Worm (Caenorhabditis elegans) whole organism, young adult: ENCODE results near the gene sprr-1.

Experiments used
- B0261.1 ChIP-seq: sonication (generic microtip); optimal IDR thresholded peaks from 2 replicates; lab custom pipeline; 2016; ENCODE audit warnings: mild to moderate bottlenecking, missing genetic modification characterization, moderate library complexity, missing compliant biosample characterization
- F22D6.2 ChIP-seq: sonication (generic microtip); optimal IDR thresholded peaks from 2 replicates; lab custom pipeline; 2016; ENCODE audit warnings: mild to moderate bottlenecking, missing genetic modification characterization, missing compliant biosample characterization
- akir-1 ChIP-seq: fragments of 200-800 bp; sonication (Bioruptor generic); optimal IDR thresholded peaks from 2 replicates; lab custom pipeline; 2018; ENCODE audit warnings: mild to moderate bottlenecking, missing genetic modification characterization, moderate library complexity, missing compliant biosample characterization
- athp-1 ChIP-seq: sonication (generic microtip); optimal IDR thresholded peaks from 2 replicates; lab custom pipeline; 2017; ENCODE audit warnings: mild to moderate bottlenecking, missing genetic modification characterization, missing compliant biosample characterization
- attf-3 ChIP-seq: fragments of 200-800 bp; sonication (Bioruptor generic); conservative IDR thresholded peaks from 2 replicates; pipeline ENCODE4 v1.3.6; 2022; ENCODE audit warnings: missing genetic modification reagents, missing genetic modification characterization, missing compliant biosample characterization
- attf-5 ChIP-seq: fragments of 200-800 bp; sonication (Bioruptor generic); optimal IDR thresholded peaks from 2 replicates; lab custom pipeline; 2018; ENCODE audit warnings: mild to moderate bottlenecking, missing genetic modification characterization, missing compliant biosample characterization
- bed-1 ChIP-seq: fragments of 200-800 bp; sonication (Bioruptor generic); IDR thresholded peaks from 2 replicates; pipeline ENCODE4 v1.3.6; 2022; ENCODE audit warnings: missing genetic modification reagents, missing genetic modification characterization, missing compliant biosample characterization
- ceh-100 ChIP-seq: fragments of 200-800 bp; sonication (Bioruptor generic); IDR thresholded peaks from 2 replicates; pipeline ENCODE4 v1.3.6; 2022; ENCODE audit warnings: missing genetic modification reagents, missing genetic modification characterization, missing compliant biosample characterization
- ceh-58 ChIP-seq: fragments of 200-800 bp; sonication (Bioruptor generic); IDR thresholded peaks from 2 replicates; pipeline ENCODE4 v1.3.6; 2022; ENCODE audit warnings: missing genetic modification characterization, missing compliant biosample characterization
- ceh-79 ChIP-seq: sonication (generic microtip); optimal IDR thresholded peaks from 2 replicates; lab custom pipeline; 2017; ENCODE audit warnings: mild to moderate bottlenecking, missing genetic modification characterization, missing compliant biosample characterization
- ceh-91 ChIP-seq: fragments of 200-800 bp; sonication (Bioruptor generic); IDR thresholded peaks from 2 replicates; pipeline ENCODE4 v1.3.6; 2022; ENCODE audit warnings: missing genetic modification reagents, missing genetic modification characterization, missing compliant biosample characterization
- die-1 ChIP-seq: sonication (generic microtip); optimal IDR thresholded peaks from 2 replicates; lab custom pipeline; 2016; ENCODE audit warnings: missing genotype, mild to moderate bottlenecking, missing genetic modification characterization, missing compliant biosample characterization
- dpff-1 ChIP-seq: sonication (generic microtip); optimal IDR thresholded peaks from 2 replicates; lab custom pipeline; 2017; ENCODE audit warnings: mild to moderate bottlenecking, missing genetic modification characterization, missing compliant biosample characterization
- egrh-3 ChIP-seq: fragments of 200-800 bp; sonication (Bioruptor generic); IDR thresholded peaks from 2 replicates; pipeline ENCODE4 v1.3.6; 2022; ENCODE audit warnings: missing genetic modification reagents, missing genetic modification characterization, missing compliant biosample characterization
- ets-4 ChIP-seq: fragments of 200-800 bp; sonication (Bioruptor generic); optimal IDR thresholded peaks from 2 replicates; lab custom pipeline; 2018; ENCODE audit warnings: mild to moderate bottlenecking, missing genetic modification characterization, missing compliant biosample characterization
- let-607 ChIP-seq, 2 experiments: fragments of 200-800 bp in 1 of 2; sonication (Bioruptor generic) in 1 of 2; sonication (generic microtip) in 1 of 2; optimal IDR thresholded peaks; 2 replicates each; lab custom pipeline; 2016 to 2018; ENCODE audit warnings: mild to moderate bottlenecking in 2 of 2, missing compliant biosample characterization in 2 of 2, missing genetic modification characterization in 2 of 2, moderate library complexity in 2 of 2, missing genotype in 1 of 2
- lir-1 ChIP-seq: fragments of 200-800 bp; sonication (Bioruptor generic); conservative IDR thresholded peaks from 2 replicates; pipeline ENCODE4 v1.3.6; 2022; ENCODE audit warnings: missing genetic modification reagents, missing genetic modification characterization, missing compliant biosample characterization
- lsl-1 ChIP-seq: fragments of 200-800 bp; sonication (Bioruptor generic); optimal IDR thresholded peaks from 2 replicates; lab custom pipeline; 2018; ENCODE audit warnings: mild to moderate bottlenecking, missing genetic modification characterization, moderate library complexity, missing compliant biosample characterization
- madf-10 ChIP-seq: sonication (generic microtip); optimal IDR thresholded peaks from 2 replicates; lab custom pipeline; 2016; ENCODE audit warnings: mild to moderate bottlenecking, missing genetic modification characterization, missing compliant biosample characterization
- madf-3 ChIP-seq: fragments of 200-800 bp; sonication (Bioruptor generic); IDR thresholded peaks from 2 replicates; pipeline ENCODE4 v1.3.6; 2022; ENCODE audit warnings: missing genetic modification reagents, missing genetic modification characterization, missing compliant biosample characterization
- madf-6 ChIP-seq: fragments of 200-800 bp; sonication (Bioruptor generic); IDR thresholded peaks from 2 replicates; pipeline ENCODE4 v1.3.6; 2022; ENCODE audit warnings: missing genetic modification reagents, missing genetic modification characterization, missing compliant biosample characterization
- mcd-1 ChIP-seq: fragments of 200-800 bp; sonication (Bioruptor generic); IDR thresholded peaks from 2 replicates; pipeline ENCODE4 v1.3.6; 2022; ENCODE audit warnings: missing genetic modification reagents, missing genetic modification characterization, missing compliant biosample characterization
- nhr-120 ChIP-seq: fragments of 200-800 bp; sonication (Bioruptor generic); IDR thresholded peaks from 2 replicates; pipeline ENCODE4 v1.3.6; 2022; ENCODE audit warnings: missing genetic modification characterization, missing compliant biosample characterization
- nhr-80 ChIP-seq: sonication (generic microtip); optimal IDR thresholded peaks from 2 replicates; lab custom pipeline; 2016; ENCODE audit warnings: missing genetic modification characterization, missing compliant biosample characterization
- pbrm-1 ChIP-seq: fragments of 200-800 bp; sonication (Bioruptor generic); IDR thresholded peaks from 2 replicates; pipeline ENCODE4 v1.3.6; 2022; ENCODE audit warnings: missing genetic modification reagents, missing genetic modification characterization, missing compliant biosample characterization
- snpc-1.1 ChIP-seq: sonication (generic microtip); optimal IDR thresholded peaks from 2 replicates; lab custom pipeline; 2017; ENCODE audit warnings: missing genetic modification characterization, mild to moderate bottlenecking, missing compliant biosample characterization, antibody characterized with exemption, moderate library complexity, missing genotype, missing genetic modification reagents; ENCODE audit not compliant: insufficient read depth
- snpc-3.4 ChIP-seq: sonication (generic microtip); optimal IDR thresholded peaks from 2 replicates; lab custom pipeline; 2017; ENCODE audit warnings: missing genetic modification characterization, mild to moderate bottlenecking, missing compliant biosample characterization, antibody characterized with exemption, moderate library complexity, missing genotype, missing genetic modification reagents
- snpc-4 ChIP-seq, 5 experiments: fragments of 150-350 bp in 1 of 5; sonication (generic microtip) in 4 of 5; optimal IDR thresholded peaks; 2 replicates each; lab custom pipeline; 2014 to 2018; ENCODE audit warnings: missing genetic modification characterization in 5 of 5, missing biosample characterization in 3 of 5, antibody characterized with exemption in 2 of 5, mild to moderate bottlenecking in 2 of 5, missing compliant biosample characterization in 2 of 5, missing genotype in 2 of 5, moderate library complexity in 2 of 5, missing genetic modification reagents in 1 of 5
- unc-130 ChIP-seq: sonication (generic microtip); optimal IDR thresholded peaks from 2 replicates; lab custom pipeline; 2016; ENCODE audit warnings: missing genetic modification reagents, missing genetic modification characterization, missing compliant biosample characterization
- unc-62 ChIP-seq: fragments of 150-350 bp; optimal IDR thresholded peaks from 2 replicates; lab custom pipeline; 2014; ENCODE audit warnings: missing biosample characterization, missing genetic modification reagents, missing genetic modification characterization
- ztf-18 ChIP-seq: sonication (generic microtip); optimal IDR thresholded peaks from 2 replicates; lab custom pipeline; 2016; ENCODE audit warnings: missing genotype, mild to moderate bottlenecking, missing genetic modification characterization, missing compliant biosample characterization
- ztf-22 ChIP-seq: fragments of 200-800 bp; sonication (Bioruptor generic); optimal IDR thresholded peaks from 2 replicates; lab custom pipeline; 2018; ENCODE audit warnings: mild to moderate bottlenecking, missing genetic modification characterization, moderate library complexity, missing compliant biosample characterization
- ztf-3 ChIP-seq: fragments of 200-800 bp; sonication (Bioruptor generic); optimal IDR thresholded peaks from 2 replicates; lab custom pipeline; 2018; ENCODE audit warnings: mild to moderate bottlenecking, missing genetic modification characterization, missing compliant biosample characterization

sprr-1 gene

ce11 chrX:15502455-15503174 lies 36.5 kb downstream of the sprr-1 start, which contains the start of gene H13N06.7:
Gene H13N06.7 (plus strand): TSS chrX:15503124.
- TF ChIP-seq F22D6.2 (tag; lab: Kevin White, UChicago) (no peak), dpff-1 (no peak), snpc-4 (GFP tag; optimal IDR thresholded peaks at IDR 0.05; lab: Kevin White, UChicago) (no peak), snpc-4 (tag; optimal IDR thresholded peaks at IDR 0.05; lab: Kevin White, UChicago) (peak in 2 of 4 experiments; percentile 59 to 76)
- TF ChIP-seq, all 124 proteins: peak for 1

ce11 chrX:15504795-15505194 lies 38.7 kb downstream of the sprr-1 start, which contains the start of gene tbh-1:
Gene tbh-1 (minus strand): TSS chrX:15504895.
- no peak for TF ChIP-seq ceh-79 (tag; lab: Kevin White, UChicago)
- no peak for TF ChIP-seq nhr-120 (GFP tag; lab: Robert Waterston, UW)
- TF ChIP-seq ceh-58 (GFP tag; lab: Robert Waterston, UW): no peak
- TF ChIP-seq bed-1: no peak
- TF ChIP-seq pbrm-1 (GFP tag; lab: Robert Waterston, UW): no peak
- TF ChIP-seq snpc-4 (GFP tag; optimal IDR thresholded peaks at IDR 0.05; lab: Kevin White, UChicago): no peak
- TF ChIP-seq snpc-4 (tag; optimal IDR thresholded peaks at IDR 0.05; lab: Kevin White, UChicago): no peak
- TF ChIP-seq ztf-22 (GFP tag; lab: Kevin White, UChicago): no peak
- TF ChIP-seq nhr-80 (tag; lab: Kevin White, UChicago): no peak
- TF ChIP-seq madf-6 (GFP tag; lab: Robert Waterston, UW): no peak
- no peak for TF ChIP-seq ets-4 (GFP tag; lab: Kevin White, UChicago)
- TF ChIP-seq ceh-91 (GFP tag; lab: Robert Waterston, UW): no peak
- no peak for TF ChIP-seq die-1 (tag; lab: Kevin White, UChicago)
- TF ChIP-seq attf-5: no peak
- TF ChIP-seq B0261.1: no peak
- TF ChIP-seq attf-3 (GFP tag; lab: Robert Waterston, UW): no peak

ce11 chrX:15507830-15508347 lies 41.8 kb downstream of the sprr-1 start, which contains the start of gene zipt-7.2:
Gene zipt-7.2 (minus strand): TSS chrX:15507880.
- TF ChIP-seq lsl-1 (GFP tag; lab: Kevin White, UChicago) (no peak), athp-1 (tag; lab: Kevin White, UChicago) (no peak), madf-10 (no peak), nhr-80 (tag; lab: Kevin White, UChicago) (peak; percentile 41), unc-130 (GFP tag; lab: Kevin White, UChicago) (no peak), let-607 (tag; optimal IDR thresholded peaks at IDR 0.05; lab: Kevin White, UChicago) (peak; percentile 94 to 95), ztf-3 (GFP tag; lab: Kevin White, UChicago) (no peak), ceh-100 (no peak), lir-1 (no peak), ztf-18 (tag; lab: Kevin White, UChicago) (peak; percentile 11), madf-3 (GFP tag; lab: Robert Waterston, UW) (0 out of 2 replicates have a peak, but pooled peaks have one; percentile 52), attf-5 (peak; percentile 14), snpc-3.4 (tag; lab: Kevin White, UChicago) (no peak), mcd-1 (GFP tag; lab: Robert Waterston, UW) (peak; percentile 88)

ce11 chrX:15509681-15510080 lies 43.6 kb downstream of the sprr-1 start, which contains the start of gene eat-20:
Gene eat-20 (plus strand): TSS chrX:15510011.
- TF ChIP-seq unc-62 (GFP tag; lab: Kevin White, UChicago) (no peak), egrh-3 (GFP tag; lab: Robert Waterston, UW) (no peak), snpc-1.1 (tag; lab: Kevin White, UChicago) (no peak), F22D6.2 (tag; lab: Kevin White, UChicago) (no peak), akir-1 (no peak)
